Worm (Caenorhabditis elegans) whole organism, early embryonic: ENCODE measurements around the gene K08H2.3.

Source experiments
- aly-1 ChIP-seq: sonication (generic microtip); optimal IDR thresholded peaks from 2 replicates; lab custom pipeline; 2016; ENCODE audit warnings: missing genetic modification characterization, missing compliant biosample characterization
- ama-1 ChIP-seq: fragments of 150-350 bp; optimal IDR thresholded peaks from 2 replicates; lab custom pipeline; 2014
- ets-7 ChIP-seq: sonication (generic microtip); optimal IDR thresholded peaks from 2 replicates; lab custom pipeline; 2016; ENCODE audit warnings: missing genotype, missing genetic modification characterization, missing compliant biosample characterization
- hmbx-1 ChIP-seq: sonication (generic microtip); optimal IDR thresholded peaks from 2 replicates; lab custom pipeline; 2016; ENCODE audit warnings: mild to moderate bottlenecking, missing genetic modification characterization, missing compliant biosample characterization
- hnd-1 ChIP-seq: sonication (generic microtip); optimal IDR thresholded peaks from 2 replicates; lab custom pipeline; 2016; ENCODE audit warnings: missing genetic modification characterization, missing compliant biosample characterization
- tbx-11 ChIP-seq: fragments of 200-800 bp; sonication (Bioruptor generic); IDR thresholded peaks from 2 replicates; pipeline ENCODE4 v1.3.6; 2022; ENCODE audit warnings: missing genetic modification characterization, missing compliant biosample characterization
- tbx-37 ChIP-seq: fragments of 200-800 bp; sonication (Bioruptor generic); conservative IDR thresholded peaks from 2 replicates; pipeline ENCODE4 v1.3.6; 2022; ENCODE audit warnings: missing genetic modification reagents, missing genetic modification characterization, missing compliant biosample characterization
- tra-4 ChIP-seq: sonication (generic microtip); optimal IDR thresholded peaks from 2 replicates; lab custom pipeline; 2017; ENCODE audit warnings: missing genetic modification characterization, missing compliant biosample characterization

- no peak for TF ChIP-seq ama-1 (lab: Kevin White, UChicago)
- no peak for TF ChIP-seq tbx-37
- no peak for TF ChIP-seq hnd-1 (tag; lab: Kevin White, UChicago)
- no peak for TF ChIP-seq tbx-11 (GFP tag; lab: Robert Waterston, UW)
- no peak for TF ChIP-seq ets-7 (tag; lab: Kevin White, UChicago)
- TF ChIP-seq tra-4 (tag; lab: Kevin White, UChicago), result no peak
- no peak for TF ChIP-seq aly-1 (tag; lab: Kevin White, UChicago)
- no peak for TF ChIP-seq hmbx-1 (tag; lab: Kevin White, UChicago)
These were observed 13.8 kb upstream of the K08H2.3 start, which contains the start of gene skr-20 for ce11 chrX:13223437-13223836.
